Worm (Caenorhabditis elegans) whole organism, L3 larva: ENCODE data around the gene F11D11.3.
"Not testable (repeated sequence)": the region's sequence is repeated elsewhere in the genome, so short reads cannot be mapped to it uniquely, and the experiment has no call there.

ENCODE experiments used
- ZK546.5 ChIP-seq: sonication (generic microtip); optimal IDR thresholded peaks from 2 replicates; lab custom pipeline; 2017; ENCODE audit warnings: missing biosample characterization, missing genetic modification characterization
- aly-2 ChIP-seq: fragments of 150-350 bp; optimal IDR thresholded peaks from 2 replicates; lab custom pipeline; 2014; ENCODE audit warnings: missing biosample characterization, missing genetic modification characterization
- ama-1 ChIP-seq: fragments of 150-350 bp; optimal IDR thresholded peaks from 2 replicates; lab custom pipeline; 2018
- ceh-16 ChIP-seq: sonication (generic microtip); optimal IDR thresholded peaks from 2 replicates; lab custom pipeline; 2017; ENCODE audit warnings: missing biosample characterization, missing genetic modification characterization
- ceh-28 ChIP-seq: fragments of 150-350 bp; optimal IDR thresholded peaks from 2 replicates; lab custom pipeline; 2014; ENCODE audit warnings: missing biosample characterization, missing genetic modification reagents, missing genetic modification characterization
- ceh-82 ChIP-seq: fragments of 150-350 bp; optimal IDR thresholded peaks from 2 replicates; lab custom pipeline; 2014; ENCODE audit warnings: missing biosample characterization, missing genetic modification characterization
- egl-5 ChIP-seq: fragments of 150-350 bp; optimal IDR thresholded peaks from 2 replicates; lab custom pipeline; 2017; ENCODE audit warnings: missing biosample characterization, missing genetic modification reagents, missing genetic modification characterization, inconsistent platforms
- elt-1 ChIP-seq: fragments of 150-350 bp; optimal IDR thresholded peaks from 2 replicates; lab custom pipeline; 2014; ENCODE audit warnings: missing biosample characterization, missing genetic modification characterization
- elt-2 ChIP-seq: sonication (generic microtip); optimal IDR thresholded peaks from 2 replicates; lab custom pipeline; 2016; ENCODE audit warnings: missing genetic modification reagents, mild to moderate bottlenecking, missing genetic modification characterization, missing compliant biosample characterization
- elt-3 ChIP-seq, 3 experiments: fragments of 150-350 bp in 1 of 3; sonication (generic microtip) in 2 of 3; optimal IDR thresholded peaks; 2 replicates in 2 of 3; 4 replicates in 1 of 3; lab custom pipeline; 2014 to 2017; ENCODE audit warnings: missing biosample characterization in 3 of 3, missing genetic modification characterization in 3 of 3
- fkh-10 ChIP-seq: sonication (generic microtip); optimal IDR thresholded peaks from 2 replicates; lab custom pipeline; 2017; ENCODE audit warnings: missing biosample characterization, missing genetic modification reagents, missing genetic modification characterization
- fkh-2 ChIP-seq: fragments of 150-350 bp; optimal IDR thresholded peaks from 2 replicates; lab custom pipeline; 2014; ENCODE audit warnings: missing biosample characterization, missing genetic modification reagents, missing genetic modification characterization
- fos-1 ChIP-seq: fragments of 150-350 bp; optimal IDR thresholded peaks from 2 replicates; lab custom pipeline; 2014; ENCODE audit warnings: missing biosample characterization, missing genetic modification characterization
- hmg-11 ChIP-seq: sonication (generic microtip); optimal IDR thresholded peaks from 2 replicates; lab custom pipeline; 2016; ENCODE audit warnings: missing genetic modification characterization, missing compliant biosample characterization
- lin-15B ChIP-seq: fragments of 150-350 bp; optimal IDR thresholded peaks from 2 replicates; lab custom pipeline; 2014; ENCODE audit warnings: missing biosample characterization, missing genetic modification characterization
- lin-39 ChIP-seq: fragments of 150-350 bp; optimal IDR thresholded peaks from 2 replicates; lab custom pipeline; 2018; ENCODE audit warnings: missing biosample characterization, missing genetic modification reagents, missing genetic modification characterization
- mdl-1 ChIP-seq: fragments of 150-350 bp; optimal IDR thresholded peaks from 2 replicates; lab custom pipeline; 2014; ENCODE audit warnings: missing biosample characterization, missing genetic modification characterization
- mml-1 ChIP-seq: fragments of 150-350 bp; sonication (generic microtip); optimal IDR thresholded peaks from 3 replicates; lab custom pipeline; 2014; ENCODE audit warnings: missing biosample characterization, missing genetic modification characterization
- nfya-1 ChIP-seq: sonication (generic microtip); optimal IDR thresholded peaks from 2 replicates; lab custom pipeline; 2017; ENCODE audit warnings: missing genetic modification characterization, mild to moderate bottlenecking, missing compliant biosample characterization, antibody characterized with exemption, moderate library complexity; ENCODE audit not compliant: insufficient read depth
- nhr-11 ChIP-seq: fragments of 150-350 bp; optimal IDR thresholded peaks from 2 replicates; lab custom pipeline; 2014; ENCODE audit warnings: missing biosample characterization, missing genetic modification characterization
- nhr-12 ChIP-seq: fragments of 150-350 bp; optimal IDR thresholded peaks from 2 replicates; lab custom pipeline; 2014; ENCODE audit warnings: missing biosample characterization, missing genetic modification characterization
- nhr-43 ChIP-seq: sonication (generic microtip); optimal IDR thresholded peaks from 2 replicates; lab custom pipeline; 2016; ENCODE audit warnings: mild to moderate bottlenecking, missing genetic modification characterization, missing compliant biosample characterization; ENCODE audit not compliant: poor library complexity, severe bottlenecking
- nhr-67 ChIP-seq: fragments of 150-350 bp; optimal IDR thresholded peaks from 2 replicates; lab custom pipeline; 2014; ENCODE audit warnings: missing biosample characterization, missing genetic modification characterization
- nhr-76 ChIP-seq: fragments of 150-350 bp; sonication (generic microtip); optimal IDR thresholded peaks from 5 replicates; lab custom pipeline; 2014; ENCODE audit warnings: missing biosample characterization, missing genetic modification characterization
- nhr-77 ChIP-seq: fragments of 150-350 bp; optimal IDR thresholded peaks from 2 replicates; lab custom pipeline; 2014; ENCODE audit warnings: missing biosample characterization, missing genetic modification characterization
- pha-4 ChIP-seq: fragments of 150-350 bp; optimal IDR thresholded peaks from 2 replicates; lab custom pipeline; 2014; ENCODE audit warnings: missing biosample characterization, missing genetic modification reagents, missing genetic modification characterization
- pqm-1 ChIP-seq: fragments of 150-350 bp; optimal IDR thresholded peaks from 2 replicates; lab custom pipeline; 2017; ENCODE audit warnings: missing biosample characterization, missing genetic modification characterization, inconsistent platforms
- skn-1 ChIP-seq: fragments of 150-350 bp; optimal IDR thresholded peaks from 2 replicates; lab custom pipeline; 2014; ENCODE audit warnings: missing biosample characterization, missing genetic modification characterization
- snpc-4 ChIP-seq: fragments of 150-350 bp; optimal IDR thresholded peaks from 2 replicates; lab custom pipeline; 2014; ENCODE audit warnings: missing biosample characterization, missing genetic modification characterization
- unc-39 ChIP-seq: sonication (generic microtip); optimal IDR thresholded peaks from 4 replicates; lab custom pipeline; 2017; ENCODE audit warnings: missing biosample characterization, missing genetic modification characterization
- unc-62 ChIP-seq: fragments of 150-350 bp; sonication (generic microtip); optimal IDR thresholded peaks from 4 replicates; lab custom pipeline; 2014; ENCODE audit warnings: missing biosample characterization, missing genetic modification reagents, missing genetic modification characterization
- zag-1 ChIP-seq: fragments of 150-350 bp; optimal IDR thresholded peaks from 2 replicates; lab custom pipeline; 2014; ENCODE audit warnings: missing biosample characterization, missing genetic modification characterization
- ztf-11 ChIP-seq: fragments of 150-350 bp; optimal IDR thresholded peaks from 2 replicates; lab custom pipeline; 2014; ENCODE audit warnings: missing biosample characterization, missing genetic modification characterization
- ztf-4 ChIP-seq: fragments of 150-350 bp; optimal IDR thresholded peaks from 2 replicates; lab custom pipeline; 2014; ENCODE audit warnings: missing biosample characterization, missing genetic modification characterization

The F11D11.3 gene

DNA sequence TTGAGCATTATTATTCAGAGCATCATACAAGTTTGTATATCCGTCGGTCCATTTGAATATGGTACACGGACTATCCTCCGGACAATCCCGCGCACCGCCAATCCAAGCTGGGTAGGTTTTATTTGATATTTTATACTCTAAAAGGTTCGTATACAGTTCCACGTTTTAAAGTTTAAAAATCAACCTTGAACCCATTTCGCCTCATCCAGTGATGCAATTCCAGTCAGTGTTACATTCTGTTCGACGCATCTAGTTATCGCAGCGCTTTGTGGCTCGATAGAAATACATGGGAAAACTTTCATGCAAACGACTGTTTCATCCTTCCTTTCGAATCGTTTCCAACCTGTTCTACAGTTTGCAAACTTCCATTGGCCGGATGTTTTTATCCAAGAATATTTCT is 9.8 kb upstream of the F11D11.3 start:
- TF ChIP-seq ceh-28 (tag; lab: Kevin White, UChicago) (no peak), ztf-4 (tag; lab: Kevin White, UChicago) (no peak), nfya-1 (no peak), ama-1 (lab: Kevin White, UChicago) (no peak), elt-3 (tag; optimal IDR thresholded peaks at IDR 0.05; lab: Kevin White, UChicago) (no peak), elt-1 (no peak), pha-4 (tag; lab: Kevin White, UChicago) (no peak), zag-1 (no peak)

DNA sequence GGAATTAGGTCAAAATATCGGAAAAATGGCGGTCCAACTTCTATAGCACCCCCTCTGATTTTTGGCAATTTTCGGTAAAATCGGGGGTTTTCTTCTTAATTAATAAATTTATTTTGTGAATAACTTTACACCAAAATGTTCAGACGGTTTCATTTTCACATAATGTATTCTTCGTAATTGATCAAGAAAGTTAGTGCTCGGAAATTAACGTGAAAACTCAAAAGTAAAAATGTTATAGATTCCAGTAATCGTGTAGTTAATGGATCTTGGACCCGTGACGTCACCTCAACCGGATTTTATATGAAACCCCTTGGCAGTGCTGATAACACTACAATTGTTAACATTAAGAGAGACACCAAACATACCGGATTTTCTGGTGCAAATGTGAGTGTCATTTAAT is 2.0 kb upstream of the F11D11.3 start, which contains the start of gene F11D11.22:
TSS of gene F11D11.22 (plus strand) at position 301 of the 400 bp plus-strand sequence.
- not testable (repeated sequence) for TF ChIP-seq elt-3 (tag; optimal IDR thresholded peaks at IDR 0.05; lab: Kevin White, UChicago); mdl-1; nhr-11 (tag; lab: Kevin White, UChicago)

DNA sequence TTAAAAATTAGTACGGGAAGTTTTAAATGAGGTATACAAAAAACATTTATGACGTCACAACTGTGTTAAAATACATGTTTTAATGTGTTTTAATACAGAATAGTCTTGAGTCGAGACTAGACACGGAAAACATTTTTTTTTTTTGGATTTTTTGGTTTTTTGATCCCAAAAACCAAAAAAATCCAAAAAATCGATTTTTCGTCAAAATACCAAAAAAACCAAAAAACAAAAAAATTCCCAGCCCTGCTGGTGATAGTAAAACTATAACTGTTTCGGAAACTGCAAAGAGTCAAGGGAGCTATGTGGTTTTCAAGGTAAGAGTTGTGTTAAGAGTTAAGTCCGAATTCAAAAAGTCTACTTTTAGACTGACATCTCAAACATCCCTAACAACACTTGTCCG is 1.0 kb upstream of the F11D11.3 start, which contains the start of gene F11D11.4:
TSS of gene F11D11.4 (plus strand) at position 301 of the 400 bp plus-strand sequence.
- no peak for TF ChIP-seq fkh-2
- no peak for TF ChIP-seq nhr-76 (tag; lab: Kevin White, UChicago)
- TF ChIP-seq fkh-10 (GFP tag; lab: Kevin White, UChicago) = no peak
- no peak for TF ChIP-seq unc-62 (GFP tag; lab: Kevin White, UChicago)
- TF ChIP-seq elt-2 (tag; lab: Kevin White, UChicago) = no peak
- TF ChIP-seq ceh-16 (tag; lab: Kevin White, UChicago) = no peak
- TF ChIP-seq nhr-67 (tag; lab: Kevin White, UChicago) = no peak
- no peak for TF ChIP-seq nhr-77
- no peak for TF ChIP-seq aly-2 (tag; lab: Kevin White, UChicago)
- TF ChIP-seq unc-39 (tag; lab: Kevin White, UChicago) = no peak
- no peak for TF ChIP-seq ama-1 (lab: Kevin White, UChicago)
- TF ChIP-seq snpc-4 = no peak
- TF ChIP-seq ceh-82 (tag; lab: Kevin White, UChicago) = no peak
- no peak for TF ChIP-seq pqm-1 (tag; lab: Kevin White, UChicago)
- TF ChIP-seq ztf-11 (tag; lab: Kevin White, UChicago) = no peak
- no peak for TF ChIP-seq nhr-12 (tag; lab: Kevin White, UChicago)
- TF ChIP-seq skn-1 (tag; lab: Kevin White, UChicago) = no peak
- TF ChIP-seq lin-39 (tag; lab: Kevin White, UChicago) = no peak
- TF ChIP-seq hmg-11 = no peak
- no peak for TF ChIP-seq ZK546.5 (tag; lab: Kevin White, UChicago)
- TF ChIP-seq, all 47 proteins: peak for 0

DNA sequence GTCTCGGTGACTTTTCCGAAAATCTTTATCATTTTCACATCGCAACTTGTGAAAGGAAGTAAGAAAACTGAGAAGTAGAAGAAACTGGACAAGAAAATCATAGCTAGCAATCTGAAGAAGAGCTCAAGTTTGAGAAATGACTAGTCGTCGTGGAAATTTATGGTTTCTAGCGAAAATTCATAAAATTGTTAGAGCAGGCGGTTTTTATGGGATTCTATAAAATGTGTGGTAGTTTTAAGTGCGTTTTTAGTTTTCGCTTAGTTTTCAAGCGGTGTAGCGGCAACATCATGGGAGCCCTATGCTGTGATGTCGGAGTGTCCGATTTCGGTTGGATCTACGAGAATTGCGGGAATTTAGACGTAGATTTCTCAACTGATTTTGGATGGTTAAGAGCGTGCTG is 5.7 kb downstream of the F11D11.3 start, which contains the start of gene clec-254:
TSS of gene clec-254 (minus strand) at position 101 of the 400 bp plus-strand sequence.
- TF ChIP-seq elt-2, lin-15B, egl-5 (tag; lab: Kevin White, UChicago): not testable (repeated sequence)

DNA sequence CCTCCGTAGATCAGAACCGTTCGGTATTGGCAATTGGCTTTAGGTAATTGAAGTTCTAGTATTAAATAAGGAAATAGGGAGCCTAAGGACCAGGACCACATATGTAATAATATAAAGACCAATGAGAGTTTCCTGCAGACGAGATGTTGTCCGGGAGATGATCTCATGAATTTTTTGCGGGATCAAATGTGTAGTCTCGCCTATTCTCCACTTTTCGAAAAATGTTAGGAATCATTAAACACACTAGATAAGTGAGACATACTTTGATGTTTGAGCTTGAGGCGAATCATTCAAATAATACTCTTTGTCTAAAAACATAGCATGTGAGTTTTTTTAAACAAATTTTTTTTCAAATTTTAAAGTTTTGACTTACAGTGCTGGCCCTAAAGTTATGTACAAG is 7.0 kb downstream of the F11D11.3 start, which contains the start of gene F11D11.6:
TSS of gene F11D11.6 (minus strand) at position 101 of the 400 bp plus-strand sequence.
- TF ChIP-seq nhr-43 (tag; lab: Kevin White, UChicago) = no peak
- no peak for TF ChIP-seq snpc-4
- TF ChIP-seq ama-1 (lab: Kevin White, UChicago) = no peak
- TF ChIP-seq elt-3 (tag; optimal IDR thresholded peaks at IDR 0.05; lab: Kevin White, UChicago) = no peak
- TF ChIP-seq nhr-77 = no peak
- TF ChIP-seq ceh-28 (tag; lab: Kevin White, UChicago) = no peak
- TF ChIP-seq aly-2 (tag; lab: Kevin White, UChicago) = no peak
- TF ChIP-seq nhr-12 (tag; lab: Kevin White, UChicago) = no peak
- no peak for TF ChIP-seq unc-39 (tag; lab: Kevin White, UChicago)
- no peak for TF ChIP-seq skn-1 (tag; lab: Kevin White, UChicago)
- no peak for TF ChIP-seq ztf-11 (tag; lab: Kevin White, UChicago)
- TF ChIP-seq fos-1 (tag; lab: Kevin White, UChicago) = no peak
- TF ChIP-seq ztf-4 (tag; lab: Kevin White, UChicago) = no peak
- TF ChIP-seq mml-1 = no peak
